Fruit fly (Drosophila melanogaster): ENCODE data around the gene CG33169.

Gene CG33169

dm6 chr3L:22898444-22898843 lies 34.8 kb downstream of the CG33169 start, which contains the start of gene CG11131:
Gene CG11131 (plus strand): TSS chr3L:22898744.
- TF ChIP-seq Myb (GFP tag; optimal IDR thresholded peaks at IDR 0.05) (no peak), Fer3 (tag; optimal IDR thresholded peaks at IDR 0.05) (no peak), Spps (tag; optimal IDR thresholded peaks at IDR 0.05) (no peak)

dm6 chr3L:22901612-22902011 lies 37.9 kb downstream of the CG33169 start, which contains the start of gene BoYb:
Gene BoYb (plus strand): TSS chr3L:22901912.
- no peak for TF ChIP-seq lov (optimal IDR thresholded peaks at IDR 0.05)
- no peak for TF ChIP-seq lov (GFP tag; IDR thresholded peaks at IDR 0.05)
- no peak for TF ChIP-seq otp (GFP tag; IDR thresholded peaks at IDR 0.05)
- no peak for TF ChIP-seq CG15011 (GFP tag; optimal IDR thresholded peaks at IDR 0.05)
- no peak for TF ChIP-seq CG18619 (GFP tag; optimal IDR thresholded peaks at IDR 0.05)
- no peak for TF ChIP-seq CG14710 (tag; optimal IDR thresholded peaks at IDR 0.05)

- peak; percentile 33 for TF ChIP-seq ewg (GFP tag; optimal IDR thresholded peaks at IDR 0.05)
- TF ChIP-seq D (optimal IDR thresholded peaks at IDR 0.05), result peak; percentile 43
- TF ChIP-seq D (GFP tag; optimal IDR thresholded peaks at IDR 0.05), result no peak
- TF ChIP-seq CG10543 (GFP tag; optimal IDR thresholded peaks at IDR 0.05), result no peak
- TF ChIP-seq CG8478 (optimal IDR thresholded peaks at IDR 0.05), result peak; percentile 44
- TF ChIP-seq CG16813 (GFP tag; IDR thresholded peaks at IDR 0.05; ENCODE audit: partially characterized antibody), result no peak
- peak; percentile 46 for TF ChIP-seq CG15479 (GFP tag; optimal IDR thresholded peaks at IDR 0.05)
- peak; percentile 13 to 41 for TF ChIP-seq Trl (optimal IDR thresholded peaks at IDR 0.05)
- no peak for TF ChIP-seq Trl (GFP tag; optimal IDR thresholded peaks at IDR 0.05)
- peak; percentile 33 for TF ChIP-seq nerfin-1 (tag; optimal IDR thresholded peaks at IDR 0.05)
- TF ChIP-seq chinmo (GFP tag; IDR thresholded peaks at IDR 0.05; ENCODE audit: partially characterized antibody), result 0 out of 4 replicates have a peak, but pooled peaks have one; percentile 51
- peak; percentile 95 for TF ChIP-seq scrt (GFP tag; optimal IDR thresholded peaks at IDR 0.05)
- peak; percentile 74 for TF ChIP-seq crol (GFP tag; IDR thresholded peaks at IDR 0.05)
- TF ChIP-seq pros (GFP tag; optimal IDR thresholded peaks at IDR 0.05), result peak; percentile 59
- no peak for TF ChIP-seq inv (GFP tag; IDR thresholded peaks at IDR 0.05; ENCODE audit: partially characterized antibody)
- peak; percentile 13 for TF ChIP-seq cg (GFP tag; optimal IDR thresholded peaks at IDR 0.05)
- TF ChIP-seq CG1233 (GFP tag; optimal IDR thresholded peaks at IDR 0.05), result no peak
- 0 out of 2 replicates have a peak, but pooled peaks have one; percentile 17 for TF ChIP-seq sna (GFP tag; IDR thresholded peaks at IDR 0.05; ENCODE audit: partially characterized antibody)
- TF ChIP-seq Neu2 (GFP tag; optimal IDR thresholded peaks at IDR 0.05; ENCODE audit: borderline replicate concordance), result peak; percentile 26
- TF ChIP-seq CG2199 (GFP tag; IDR thresholded peaks at IDR 0.05), result peak; percentile 59; the same call in 1 of the 3 replicates
- TF ChIP-seq Opbp (GFP tag; IDR thresholded peaks at IDR 0.05; ENCODE audit: partially characterized antibody), result no peak
Observed at dm6 chr3L:22909325-22909904, 45.8 kb downstream of the CG33169 start.

- TF ChIP-seq CG14710 (tag; optimal IDR thresholded peaks at IDR 0.05), result peak; percentile 25
- peak; percentile 16 for TF ChIP-seq CG6854 (GFP tag; optimal IDR thresholded peaks at IDR 0.05)
- peak; percentile 17 for TF ChIP-seq gsb-n (tag; optimal IDR thresholded peaks at IDR 0.05)
- peak; percentile 57 for TF ChIP-seq CG2712 (tag; optimal IDR thresholded peaks at IDR 0.05)
- TF ChIP-seq CG4360 (GFP tag; IDR thresholded peaks at IDR 0.05), result peak; percentile 87
- TF ChIP-seq PHDP (tag; optimal IDR thresholded peaks at IDR 0.05), result no peak
- TF ChIP-seq CoRest (tag; optimal IDR thresholded peaks at IDR 0.05), result peak; percentile 35
- TF ChIP-seq Meics (GFP tag; optimal IDR thresholded peaks at IDR 0.05), result peak; percentile 45
- peak; percentile 8 for TF ChIP-seq dmrt11E (tag; optimal IDR thresholded peaks at IDR 0.05)
- peak; percentile 33 for TF ChIP-seq CG4424 (GFP tag; optimal IDR thresholded peaks at IDR 0.05)
- peak; percentile 13 for TF ChIP-seq lab (GFP tag; optimal IDR thresholded peaks at IDR 0.05)
- peak; percentile 44 for TF ChIP-seq CG8924 (tag; optimal IDR thresholded peaks at IDR 0.05)
- peak; percentile 18 for TF ChIP-seq CG16815 (GFP tag; optimal IDR thresholded peaks at IDR 0.05)
- peak; percentile 24; the same call in 1 of the 2 replicates for TF ChIP-seq Xrp1 (GFP tag; IDR thresholded peaks at IDR 0.05)
- peak in 1 of 3 experiments; percentile 52 for TF ChIP-seq lola (GFP tag; optimal IDR thresholded peaks at IDR 0.05)
- TF ChIP-seq grau (tag; optimal IDR thresholded peaks at IDR 0.05), result peak; percentile 54
Observed at dm6 chr3L:22909914-22910541, 46.4 kb downstream of the CG33169 start, which contains the start of gene CG12768. Gene CG12768 (plus strand): TSS chr3L:22910491.
